Worm (Caenorhabditis elegans) whole organism, late embryonic: ENCODE results near the gene H06H21.37.

ENCODE experiments used
- C08G9.2 ChIP-seq: sonication (generic microtip); optimal IDR thresholded peaks from 2 replicates; lab custom pipeline; 2016; ENCODE audit warnings: mild to moderate bottlenecking, missing genetic modification characterization, moderate library complexity, missing compliant biosample characterization
- C38D4.7 ChIP-seq: fragments of 200-800 bp; sonication (Bioruptor generic); optimal IDR thresholded peaks from 2 replicates; lab custom pipeline; 2018; ENCODE audit warnings: mild to moderate bottlenecking, missing genetic modification characterization, moderate library complexity, missing compliant biosample characterization
- F13H6.1 ChIP-seq: sonication (generic microtip); optimal IDR thresholded peaks from 2 replicates; lab custom pipeline; 2016; ENCODE audit warnings: missing genetic modification characterization, missing compliant biosample characterization
- K02D7.2 ChIP-seq: sonication (generic microtip); optimal IDR thresholded peaks from 2 replicates; lab custom pipeline; 2017; ENCODE audit warnings: mild to moderate bottlenecking, missing genetic modification characterization, missing compliant biosample characterization
- K09A11.1 ChIP-seq: sonication (generic microtip); optimal IDR thresholded peaks from 2 replicates; lab custom pipeline; 2017; ENCODE audit warnings: antibody characterized with exemption, mild to moderate bottlenecking, missing genetic modification characterization, missing compliant biosample characterization; ENCODE audit not compliant: insufficient read depth
- T23F11.4 ChIP-seq: fragments of 200-800 bp; sonication (Bioruptor generic); optimal IDR thresholded peaks from 2 replicates; lab custom pipeline; 2018; ENCODE audit warnings: mild to moderate bottlenecking, missing genetic modification characterization, missing compliant biosample characterization
- ahr-1 ChIP-seq: sonication (generic microtip); optimal IDR thresholded peaks from 2 replicates; lab custom pipeline; 2016; ENCODE audit warnings: missing genetic modification characterization, missing compliant biosample characterization
- ceh-14 ChIP-seq: sonication (generic microtip); optimal IDR thresholded peaks from 2 replicates; lab custom pipeline; 2016; ENCODE audit warnings: missing genotype, missing genetic modification characterization, missing compliant biosample characterization
- ceh-18 ChIP-seq: sonication (generic microtip); optimal IDR thresholded peaks from 2 replicates; lab custom pipeline; 2016; ENCODE audit warnings: missing genetic modification characterization, missing compliant biosample characterization
- ceh-19 ChIP-seq: fragments of 200-800 bp; sonication (Bioruptor generic); optimal IDR thresholded peaks from 2 replicates; lab custom pipeline; 2018; ENCODE audit warnings: mild to moderate bottlenecking, missing genetic modification characterization, missing compliant biosample characterization
- ceh-2 ChIP-seq: sonication (generic microtip); optimal IDR thresholded peaks from 2 replicates; lab custom pipeline; 2016; ENCODE audit warnings: missing genotype, missing genetic modification characterization, missing compliant biosample characterization
- ceh-30 ChIP-seq: fragments of 150-350 bp; optimal IDR thresholded peaks from 2 replicates; lab custom pipeline; 2014; ENCODE audit warnings: missing biosample characterization, missing genetic modification characterization
- ceh-48 ChIP-seq: sonication (generic microtip); optimal IDR thresholded peaks from 2 replicates; lab custom pipeline; 2016; ENCODE audit warnings: missing genetic modification characterization, inconsistent platforms, missing compliant biosample characterization
- ceh-6 ChIP-seq: fragments of 200-800 bp; sonication (Bioruptor generic); optimal IDR thresholded peaks from 2 replicates; lab custom pipeline; 2018; ENCODE audit warnings: mild to moderate bottlenecking, missing genetic modification characterization, missing compliant biosample characterization
- ceh-9 ChIP-seq: sonication (generic microtip); optimal IDR thresholded peaks from 2 replicates; lab custom pipeline; 2016; ENCODE audit warnings: mild to moderate bottlenecking, missing genetic modification characterization, inconsistent platforms, missing compliant biosample characterization
- che-1 ChIP-seq: sonication (generic microtip); optimal IDR thresholded peaks from 2 replicates; lab custom pipeline; 2016; ENCODE audit warnings: mild to moderate bottlenecking, missing genetic modification characterization, missing compliant biosample characterization
- elt-2 ChIP-seq: sonication (generic microtip); optimal IDR thresholded peaks from 2 replicates; lab custom pipeline; 2016; ENCODE audit warnings: missing genetic modification reagents, missing genetic modification characterization, missing compliant biosample characterization
- eyg-1 ChIP-seq: sonication (generic microtip); optimal IDR thresholded peaks from 2 replicates; lab custom pipeline; 2016; ENCODE audit warnings: missing genotype, missing genetic modification characterization, missing compliant biosample characterization
- fkh-10 ChIP-seq: fragments of 150-350 bp; optimal IDR thresholded peaks from 2 replicates; lab custom pipeline; 2014; ENCODE audit warnings: missing biosample characterization, missing genetic modification reagents, missing genetic modification characterization
- gmeb-2 ChIP-seq: sonication (generic microtip); optimal IDR thresholded peaks from 2 replicates; lab custom pipeline; 2016; ENCODE audit warnings: missing genetic modification characterization, inconsistent platforms, missing compliant biosample characterization
- hlh-30 ChIP-seq: sonication (generic microtip); optimal IDR thresholded peaks from 2 replicates; lab custom pipeline; 2017; ENCODE audit warnings: antibody characterized with exemption, missing genetic modification characterization, missing compliant biosample characterization; ENCODE audit not compliant: insufficient read depth
- hlh-6 ChIP-seq: sonication (generic microtip); optimal IDR thresholded peaks from 2 replicates; lab custom pipeline; 2016; ENCODE audit warnings: missing genotype, missing genetic modification characterization, missing compliant biosample characterization
- hlh-8 ChIP-seq: sonication (generic microtip); optimal IDR thresholded peaks from 2 replicates; lab custom pipeline; 2016; ENCODE audit warnings: missing genotype, missing genetic modification characterization, missing compliant biosample characterization
- lim-6 ChIP-seq: sonication (generic microtip); optimal IDR thresholded peaks from 2 replicates; lab custom pipeline; 2016; ENCODE audit warnings: missing genetic modification characterization, missing compliant biosample characterization
- lin-11 ChIP-seq: fragments of 200-800 bp; sonication (Bioruptor generic); optimal IDR thresholded peaks from 2 replicates; lab custom pipeline; 2018; ENCODE audit warnings: mild to moderate bottlenecking, missing genetic modification characterization, missing compliant biosample characterization
- nfya-1 ChIP-seq: sonication (generic microtip); optimal IDR thresholded peaks from 2 replicates; lab custom pipeline; 2017; ENCODE audit warnings: missing genetic modification characterization, mild to moderate bottlenecking, missing compliant biosample characterization, antibody characterized with exemption, moderate library complexity
- npax-4 ChIP-seq: sonication (generic microtip); optimal IDR thresholded peaks from 2 replicates; lab custom pipeline; 2016; ENCODE audit warnings: missing genetic modification characterization, missing compliant biosample characterization
- pag-3 ChIP-seq: sonication (generic microtip); optimal IDR thresholded peaks from 2 replicates; lab custom pipeline; 2016; ENCODE audit warnings: missing compliant biosample characterization, missing genetic modification characterization, borderline replicate concordance
- pax-1 ChIP-seq: fragments of 150-350 bp; optimal IDR thresholded peaks from 2 replicates; lab custom pipeline; 2014; ENCODE audit warnings: missing biosample characterization, missing genetic modification characterization
- pha-2 ChIP-seq: sonication (generic microtip); optimal IDR thresholded peaks from 2 replicates; lab custom pipeline; 2017; ENCODE audit warnings: mild to moderate bottlenecking, missing genetic modification characterization, missing compliant biosample characterization
- pha-4 ChIP-seq: fragments of 150-350 bp; optimal IDR thresholded peaks from 2 replicates; lab custom pipeline; 2018; ENCODE audit warnings: missing biosample characterization, missing genetic modification reagents, missing genetic modification characterization
- pqm-1 ChIP-seq: sonication (generic microtip); optimal IDR thresholded peaks from 2 replicates; lab custom pipeline; 2016; ENCODE audit warnings: missing genetic modification characterization, missing compliant biosample characterization
- pros-1 ChIP-seq: fragments of 150-350 bp; optimal IDR thresholded peaks from 2 replicates; lab custom pipeline; 2014; ENCODE audit warnings: missing biosample characterization, missing genetic modification reagents, missing genetic modification characterization
- ref-2 ChIP-seq: sonication (generic microtip); optimal IDR thresholded peaks from 2 replicates; lab custom pipeline; 2016; ENCODE audit warnings: missing genetic modification characterization, missing compliant biosample characterization
- sdc-2 ChIP-seq: sonication (generic microtip); optimal IDR thresholded peaks from 2 replicates; lab custom pipeline; 2016; ENCODE audit warnings: missing genotype, missing genetic modification characterization, missing compliant biosample characterization
- sox-2 ChIP-seq: fragments of 200-800 bp; sonication (Bioruptor generic); IDR thresholded peaks from 2 replicates; pipeline ENCODE4 v1.3.6; 2022; ENCODE audit warnings: missing genetic modification reagents, missing genetic modification characterization, missing compliant biosample characterization
- sox-4 ChIP-seq: sonication (generic microtip); optimal IDR thresholded peaks from 2 replicates; lab custom pipeline; 2017; ENCODE audit warnings: mild to moderate bottlenecking, missing genetic modification characterization, inconsistent platforms, missing compliant biosample characterization
- syd-9 ChIP-seq: sonication (generic microtip); optimal IDR thresholded peaks from 2 replicates; lab custom pipeline; 2016; ENCODE audit warnings: mild to moderate bottlenecking, missing genetic modification characterization, moderate library complexity, missing compliant biosample characterization
- tbx-2 ChIP-seq: sonication (generic microtip); optimal IDR thresholded peaks from 2 replicates; lab custom pipeline; 2016; ENCODE audit warnings: missing genetic modification characterization, missing compliant biosample characterization
- tbx-7 ChIP-seq: sonication (generic microtip); optimal IDR thresholded peaks from 2 replicates; lab custom pipeline; 2016; ENCODE audit warnings: missing genotype, missing genetic modification characterization, missing compliant biosample characterization
- ttx-3 ChIP-seq: sonication (generic microtip); optimal IDR thresholded peaks from 2 replicates; lab custom pipeline; 2016; ENCODE audit warnings: missing genetic modification reagents, missing genetic modification characterization, missing compliant biosample characterization
- unc-3 ChIP-seq, 2 experiments: fragments of 200-800 bp in 1 of 2; sonication (Bioruptor generic) in 1 of 2; sonication (generic microtip) in 1 of 2; conservative IDR thresholded peaks in 1 of 2; optimal IDR thresholded peaks in 1 of 2; 2 replicates each; pipeline versions ENCODE4 v1.3.6 to Lab custom; 2016 to 2022; ENCODE audit warnings: missing compliant biosample characterization in 2 of 2, missing genetic modification characterization in 2 of 2, missing genetic modification reagents in 1 of 2
- unc-55 ChIP-seq: sonication (generic microtip); optimal IDR thresholded peaks from 2 replicates; lab custom pipeline; 2017; ENCODE audit warnings: missing biosample characterization, missing genetic modification reagents, missing genetic modification characterization
- unc-86 ChIP-seq: sonication (generic microtip); optimal IDR thresholded peaks from 2 replicates; lab custom pipeline; 2016; ENCODE audit warnings: missing genetic modification characterization, missing compliant biosample characterization
- zip-5 ChIP-seq: sonication (generic microtip); optimal IDR thresholded peaks from 2 replicates; lab custom pipeline; 2016; ENCODE audit warnings: missing genetic modification characterization, missing compliant biosample characterization

Gene H06H21.37

DNA sequence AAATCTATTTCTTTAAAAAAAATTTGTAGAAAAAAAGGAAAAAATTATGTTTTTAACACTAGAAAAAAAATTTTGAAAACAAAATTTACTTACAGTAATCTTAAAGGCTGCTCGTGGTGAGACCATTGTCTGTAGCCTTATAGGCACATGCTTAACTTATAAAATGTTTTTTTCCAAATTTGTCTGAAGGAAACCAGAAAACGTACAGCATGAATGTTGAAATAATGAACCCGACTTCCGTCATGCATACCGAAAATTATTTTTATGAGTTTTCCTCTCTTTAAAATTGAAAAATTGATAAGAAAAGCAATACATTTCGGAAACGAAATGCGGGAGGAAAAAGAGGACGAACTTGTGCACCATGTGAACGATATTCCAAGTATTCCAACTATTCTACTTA is 38.0 kb downstream of the H06H21.37 start, which contains the start of gene R11E3.2:
TSS of gene R11E3.2 (plus strand) at position 301 of the 400 bp plus-strand sequence.
- no peak for TF ChIP-seq F13H6.1 (tag; lab: Kevin White, UChicago)
- TF ChIP-seq sdc-2 = no peak
- no peak for TF ChIP-seq K09A11.1 (tag; lab: Kevin White, UChicago)
- TF ChIP-seq sox-2 (GFP tag; lab: Robert Waterston, UW) = no peak
- no peak for TF ChIP-seq ceh-9 (tag; lab: Kevin White, UChicago)
- no peak for TF ChIP-seq pax-1
- TF ChIP-seq npax-4 (tag; lab: Kevin White, UChicago) = no peak
- no peak for TF ChIP-seq ref-2
- TF ChIP-seq che-1 (tag; lab: Kevin White, UChicago) = no peak

DNA sequence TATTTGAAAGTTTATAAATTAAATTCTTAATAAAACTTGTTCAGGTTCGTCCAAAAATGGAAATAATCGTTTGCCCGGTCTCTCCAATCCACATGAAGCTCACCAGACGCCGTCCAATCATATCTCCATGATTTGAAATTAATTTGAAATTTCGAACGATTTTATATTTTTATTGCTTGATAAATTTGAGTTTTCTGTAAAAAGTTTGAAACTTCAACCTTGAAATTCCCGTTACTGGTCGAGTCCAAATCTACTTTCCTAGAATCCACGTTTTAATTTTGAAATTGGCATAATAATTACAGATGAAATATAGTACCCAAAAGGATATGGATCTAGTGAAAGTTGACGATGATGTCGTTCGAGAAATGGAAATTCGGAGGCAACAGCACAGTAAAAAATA is 45.4 kb downstream of the H06H21.37 start, which contains the start of gene npp-26:
TSS of gene npp-26 (plus strand) at position 301 of the 400 bp plus-strand sequence.
- TF ChIP-seq unc-3 (GFP tag; conservative IDR thresholded peaks at IDR 0.05; lab: Robert Waterston, UW) (no peak), unc-3 (tag; optimal IDR thresholded peaks at IDR 0.05; lab: Kevin White, UChicago) (no peak), pha-4 (tag; lab: Kevin White, UChicago) (no peak), hlh-30 (tag; lab: Kevin White, UChicago) (no peak), C38D4.7 (GFP tag; lab: Kevin White, UChicago) (no peak), pros-1 (tag; lab: Kevin White, UChicago) (no peak), syd-9 (tag; lab: Kevin White, UChicago) (no peak), K02D7.2 (tag; lab: Kevin White, UChicago) (no peak), sox-4 (tag; lab: Kevin White, UChicago) (no peak), T23F11.4 (GFP tag; lab: Kevin White, UChicago) (no peak), pqm-1 (tag; lab: Kevin White, UChicago) (no peak)

DNA sequence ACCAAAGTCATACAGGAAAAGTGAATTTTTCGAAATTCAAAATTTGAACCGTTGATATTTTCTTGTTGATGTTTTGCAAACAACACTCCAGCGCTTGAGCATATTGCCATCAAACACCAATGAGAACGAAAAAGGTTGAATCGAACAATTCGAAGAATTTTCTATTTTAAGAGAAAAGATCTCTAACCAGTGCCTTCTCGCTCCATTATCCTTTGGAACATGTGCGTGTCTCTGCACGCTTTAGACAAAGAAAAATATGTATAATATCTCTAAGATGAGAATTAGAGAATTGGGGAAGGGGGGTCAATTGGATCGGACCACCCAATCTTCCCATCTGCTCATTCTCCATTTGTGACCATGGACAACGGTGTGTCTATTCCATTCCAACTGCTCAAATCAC is 45.9 kb downstream of the H06H21.37 start, which contains the start of gene Y17G9B.2:
TSS of gene Y17G9B.2 (plus strand) at position 301 of the 400 bp plus-strand sequence.
- TF ChIP-seq fkh-10 (GFP tag; lab: Kevin White, UChicago) = no peak
- no peak for TF ChIP-seq unc-55 (GFP tag; lab: Kevin White, UChicago)
- no peak for TF ChIP-seq ahr-1
- no peak for TF ChIP-seq tbx-7
- TF ChIP-seq ceh-14 (tag; lab: Kevin White, UChicago) = no peak
- no peak for TF ChIP-seq ttx-3
- no peak for TF ChIP-seq unc-86
- TF ChIP-seq sox-2 (GFP tag; lab: Robert Waterston, UW) = no peak
- TF ChIP-seq lin-11 (tag; lab: Kevin White, UChicago) = no peak
- TF ChIP-seq sdc-2 = no peak
- TF ChIP-seq ceh-48 = no peak
- TF ChIP-seq zip-5 (tag; lab: Kevin White, UChicago) = no peak
- TF ChIP-seq nfya-1 = no peak
- TF ChIP-seq pag-3 (tag; lab: Kevin White, UChicago) = no peak
- no peak for TF ChIP-seq hlh-30 (tag; lab: Kevin White, UChicago)
- no peak for TF ChIP-seq pha-2 (tag; lab: Kevin White, UChicago)
- no peak for TF ChIP-seq eyg-1 (tag; lab: Kevin White, UChicago)

DNA sequence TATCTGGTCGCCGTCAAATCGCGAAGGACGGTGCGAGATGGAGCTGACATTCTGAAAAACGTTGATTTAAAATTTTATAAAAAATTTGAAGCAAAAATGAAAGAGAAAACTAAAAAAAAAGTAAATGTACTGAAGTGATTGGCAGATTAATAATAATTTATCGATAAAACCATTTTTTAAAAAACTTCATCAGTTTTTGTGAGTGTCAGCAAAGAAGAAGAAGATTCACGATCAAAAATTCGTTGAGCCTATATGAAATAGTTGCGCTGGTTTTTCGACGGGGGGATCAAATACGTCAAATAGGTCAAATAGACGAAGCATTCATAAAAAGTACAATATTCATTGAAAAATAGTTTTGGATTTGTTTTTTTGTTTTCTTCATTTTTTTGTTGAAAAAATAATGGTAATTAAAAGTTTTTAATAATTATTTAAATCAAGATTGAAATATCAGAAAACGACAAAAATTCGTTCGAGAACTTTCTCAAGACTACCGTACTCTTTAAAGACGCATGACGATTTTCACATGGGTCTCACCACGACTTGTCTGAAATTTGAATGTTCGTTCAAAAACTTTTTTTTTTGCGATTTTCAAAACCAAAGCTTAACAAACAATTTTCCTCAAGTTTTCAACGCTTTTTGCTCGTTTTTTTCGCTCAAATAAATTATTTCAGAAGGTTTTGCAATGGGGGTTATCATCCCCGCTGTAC is 49.2 kb downstream of the H06H21.37 start, which contains the start of the genes memi-1 and cyp-31A3:
TSS of gene memi-1 (minus strand) at position 51 of the 707 bp plus-strand sequence.
TSS of gene cyp-31A3 (plus strand) at position 672 of the 707 bp plus-strand sequence.
- TF ChIP-seq elt-2 (tag; lab: Kevin White, UChicago) (no peak), ceh-19 (GFP tag; lab: Kevin White, UChicago) (no peak), ahr-1 (no peak), hlh-8 (tag; lab: Kevin White, UChicago) (no peak), ceh-30 (tag; lab: Kevin White, UChicago) (no peak), gmeb-2 (no peak), ceh-48 (no peak), lim-6 (tag; lab: Kevin White, UChicago) (no peak), fkh-10 (GFP tag; lab: Kevin White, UChicago) (no peak), tbx-2 (tag; lab: Kevin White, UChicago) (no peak), unc-86 (no peak), zip-5 (tag; lab: Kevin White, UChicago) (no peak), ceh-6 (GFP tag; lab: Kevin White, UChicago) (no peak), hlh-6 (no peak), ceh-9 (tag; lab: Kevin White, UChicago) (no peak), ceh-2 (no peak), pag-3 (tag; lab: Kevin White, UChicago) (no peak), ceh-18 (no peak), sdc-2 (no peak), C08G9.2 (tag; lab: Kevin White, UChicago) (no peak)
